Fruit fly (Drosophila melanogaster) whole organism, embryonic: ENCODE data around the gene Alp13.

Experiments
- Adf1 ChIP-seq: fragments of 200-800 bp; sonication (Bioruptor generic); IDR thresholded peaks from 2 replicates; pipeline ENCODE4 v1.3.6; 2022; ENCODE audit warnings: missing biosample characterization, missing genetic modification characterization
- Atf-2 ChIP-seq: fragments of 200-800 bp; sonication (Bioruptor generic); optimal IDR thresholded peaks from 2 replicates; lab custom pipeline; 2016; ENCODE audit warnings: missing biosample characterization, missing genetic modification characterization
- CG10565 ChIP-seq: fragments of 200-800 bp; sonication (Bioruptor generic); optimal IDR thresholded peaks from 3 replicates; lab custom pipeline; 2016; ENCODE audit warnings: missing biosample characterization, mild to moderate bottlenecking, missing genetic modification characterization
- CG11723 ChIP-seq: fragments of 200-800 bp; sonication (Bioruptor generic); optimal IDR thresholded peaks from 2 replicates; lab custom pipeline; 2017; ENCODE audit warnings: missing biosample characterization, mild to moderate bottlenecking, missing genetic modification characterization
- CG12769 ChIP-seq: fragments of 200-800 bp; sonication (Bioruptor generic); optimal IDR thresholded peaks from 2 replicates; lab custom pipeline; 2019; ENCODE audit warnings: missing biosample characterization, mild to moderate bottlenecking, missing genetic modification characterization, moderate library complexity
- CG1529 ChIP-seq: fragments of 200-800 bp; sonication (Bioruptor generic); optimal IDR thresholded peaks from 3 replicates; lab custom pipeline; 2018; ENCODE audit warnings: missing biosample characterization, missing genetic modification characterization
- CG15601 ChIP-seq: fragments of 200-800 bp; sonication (Bioruptor generic); optimal IDR thresholded peaks from 3 replicates; lab custom pipeline; 2019; ENCODE audit warnings: missing biosample characterization, mild to moderate bottlenecking, missing genetic modification characterization, moderate library complexity
- CG17385 ChIP-seq: fragments of 200-800 bp; sonication (Bioruptor generic); optimal IDR thresholded peaks from 3 replicates; lab custom pipeline; 2018; ENCODE audit warnings: missing biosample characterization, mild to moderate bottlenecking, missing genetic modification characterization
- CG2199 ChIP-seq: fragments of 200-800 bp; sonication (Bioruptor generic); IDR thresholded peaks from 3 replicates; pipeline ENCODE4 v1.3.6; 2022; ENCODE audit warnings: missing biosample characterization, missing genetic modification characterization
- CG2875 ChIP-seq: fragments of 200-800 bp; sonication (Bioruptor generic); optimal IDR thresholded peaks from 2 replicates; lab custom pipeline; 2017; ENCODE audit warnings: missing biosample characterization, mild to moderate bottlenecking, missing genetic modification characterization, missing genetic modification reagents
- CG31224 ChIP-seq: fragments of 200-800 bp; sonication (Bioruptor generic); IDR thresholded peaks from 2 replicates; pipeline ENCODE4 v1.3.6; 2022; ENCODE audit warnings: missing biosample characterization, missing genetic modification characterization
- CG3281 ChIP-seq: fragments of 200-800 bp; sonication (Bioruptor generic); optimal IDR thresholded peaks from 3 replicates; lab custom pipeline; 2017; ENCODE audit warnings: missing biosample characterization, mild to moderate bottlenecking, missing genetic modification characterization
- CG34422 ChIP-seq: fragments of 200-800 bp; sonication (Bioruptor generic); IDR thresholded peaks from 3 replicates; pipeline ENCODE4 v1.3.6; 2022; ENCODE audit warnings: missing biosample characterization, missing genetic modification characterization
- CG3838 ChIP-seq: fragments of 200-800 bp; sonication (Bioruptor generic); optimal IDR thresholded peaks from 3 replicates; lab custom pipeline; 2016; ENCODE audit warnings: missing biosample characterization, missing genetic modification characterization
- CG4617 ChIP-seq: fragments of 200-800 bp; sonication (Bioruptor generic); optimal IDR thresholded peaks from 3 replicates; lab custom pipeline; 2016; ENCODE audit warnings: missing biosample characterization, missing genetic modification characterization, borderline replicate concordance
- CG8924 ChIP-seq: fragments of 200-800 bp; optimal IDR thresholded peaks from 3 replicates; lab custom pipeline; 2019; ENCODE audit warnings: missing biosample characterization, mild to moderate bottlenecking, missing genetic modification characterization, moderate library complexity
- CG9797 ChIP-seq: fragments of 200-800 bp; sonication (Bioruptor generic); optimal IDR thresholded peaks from 3 replicates; lab custom pipeline; 2018; ENCODE audit warnings: missing biosample characterization, mild to moderate bottlenecking, missing genetic modification characterization
- D19B ChIP-seq: fragments of 200-800 bp; sonication (Bioruptor generic); optimal IDR thresholded peaks from 2 replicates; lab custom pipeline; 2017; ENCODE audit warnings: missing biosample characterization, mild to moderate bottlenecking, missing genetic modification characterization
- Dbx ChIP-seq: fragments of 200-800 bp; sonication (Bioruptor generic); IDR thresholded peaks from 3 replicates; pipeline ENCODE4 v1.3.6; 2022; ENCODE audit warnings: missing biosample characterization, missing genetic modification characterization
- Dek ChIP-seq: fragments of 200-800 bp; sonication (Bioruptor generic); optimal IDR thresholded peaks from 3 replicates; lab custom pipeline; 2019; ENCODE audit warnings: missing biosample characterization, mild to moderate bottlenecking, missing genetic modification characterization, moderate library complexity
- Dip2 ChIP-seq: fragments of 200-800 bp; sonication (Bioruptor generic); IDR thresholded peaks from 2 replicates; pipeline ENCODE4 v1.3.6; 2022; ENCODE audit warnings: missing biosample characterization, missing genetic modification characterization
- Dip3 ChIP-seq: fragments of 200-800 bp; sonication (Bioruptor generic); optimal IDR thresholded peaks from 3 replicates; lab custom pipeline; 2016; ENCODE audit warnings: missing biosample characterization, missing genetic modification characterization
- Doc2 ChIP-seq: fragments of 200-800 bp; sonication (Bioruptor generic); IDR thresholded peaks from 2 replicates; pipeline ENCODE4 v1.3.6; 2022; ENCODE audit warnings: missing biosample characterization, missing genetic modification characterization
- Doc3 ChIP-seq: fragments of 200-800 bp; sonication (Bioruptor generic); IDR thresholded peaks from 3 replicates; pipeline ENCODE4 v1.3.6; 2022; ENCODE audit warnings: missing biosample characterization, missing genetic modification characterization; ENCODE audit not compliant: partially characterized antibody
- Dp ChIP-seq: fragments of 200-800 bp; sonication (Bioruptor generic); optimal IDR thresholded peaks from 2 replicates; lab custom pipeline; 2018; ENCODE audit warnings: missing biosample characterization, mild to moderate bottlenecking, missing genetic modification characterization, moderate library complexity
- Dref ChIP-seq: fragments of 200-800 bp; sonication (Bioruptor generic); IDR thresholded peaks from 2 replicates; pipeline ENCODE4 v1.3.6; 2022; ENCODE audit warnings: missing biosample characterization, missing genetic modification characterization
- ERR ChIP-seq: fragments of 200-800 bp; sonication (Bioruptor generic); optimal IDR thresholded peaks from 2 replicates; lab custom pipeline; 2016; ENCODE audit warnings: missing biosample characterization, missing genetic modification characterization
- Fer3 ChIP-seq: fragments of 200-800 bp; sonication (Bioruptor generic); optimal IDR thresholded peaks from 2 replicates; lab custom pipeline; 2018; ENCODE audit warnings: missing biosample characterization, mild to moderate bottlenecking, missing genetic modification characterization, moderate library complexity
- Gsc ChIP-seq: fragments of 200-800 bp; sonication (Bioruptor generic); IDR thresholded peaks from 2 replicates; pipeline ENCODE4 v1.3.6; 2022; ENCODE audit warnings: missing biosample characterization, missing genetic modification characterization
- HLH54F ChIP-seq: fragments of 200-800 bp; sonication (Bioruptor generic); optimal IDR thresholded peaks from 3 replicates; lab custom pipeline; 2016; ENCODE audit warnings: missing biosample characterization, missing genetic modification characterization
- Hey ChIP-seq: fragments of 200-800 bp; sonication (Bioruptor generic); optimal IDR thresholded peaks from 3 replicates; lab custom pipeline; 2018; ENCODE audit warnings: missing biosample characterization, mild to moderate bottlenecking, missing genetic modification characterization
- Lim3 ChIP-seq: fragments of 200-800 bp; sonication (Bioruptor generic); IDR thresholded peaks from 2 replicates; pipeline ENCODE4 v1.3.6; 2022; ENCODE audit warnings: missing biosample characterization, missing genetic modification characterization
- Lpt ChIP-seq: fragments of >200 bp; optimal IDR thresholded peaks from 2 replicates; lab custom pipeline; 2018; ENCODE audit warnings: missing biosample characterization, missing genetic modification characterization
- Mad ChIP-seq: fragments of 200-800 bp; sonication (Bioruptor generic); optimal IDR thresholded peaks from 2 replicates; lab custom pipeline; 2016; ENCODE audit warnings: missing biosample characterization, missing genetic modification characterization
- Sin3A ChIP-seq: fragments of >200 bp; optimal IDR thresholded peaks from 2 replicates; lab custom pipeline; 2018
- Taf1 ChIP-seq: fragments of 200-800 bp; sonication (Bioruptor generic); IDR thresholded peaks from 2 replicates; pipeline ENCODE4 v1.3.6; 2022; ENCODE audit warnings: missing biosample characterization, missing genetic modification characterization
- Trl ChIP-seq, 3 experiments: fragments of >200 bp in 2 of 3; fragments of 200-800 bp in 1 of 3; sonication (Bioruptor generic) in 1 of 3; optimal IDR thresholded peaks; 2 replicates in 1 of 3; 3 replicates in 2 of 3; lab custom pipeline; 2016 to 2017; ENCODE audit warnings: missing biosample characterization in 1 of 3, missing genetic modification characterization in 1 of 3
- az2 ChIP-seq: fragments of 200-800 bp; sonication (Bioruptor generic); optimal IDR thresholded peaks from 3 replicates; lab custom pipeline; 2016; ENCODE audit warnings: missing biosample characterization, missing genetic modification characterization
- bbx ChIP-seq: fragments of 200-800 bp; sonication (Bioruptor generic); IDR thresholded peaks from 2 replicates; pipeline ENCODE4 v1.3.6; 2022; ENCODE audit warnings: missing biosample characterization, missing genetic modification characterization; ENCODE audit not compliant: partially characterized antibody
- br ChIP-seq: fragments of >200 bp; optimal IDR thresholded peaks from 2 replicates; lab custom pipeline; 2017
- chinmo ChIP-seq: fragments of 200-800 bp; sonication (Bioruptor generic); IDR thresholded peaks from 4 replicates; pipeline ENCODE4 v1.3.6; 2022; ENCODE audit warnings: missing biosample characterization, missing genetic modification characterization; ENCODE audit not compliant: partially characterized antibody
- crol ChIP-seq: fragments of 200-800 bp; sonication (Bioruptor generic); IDR thresholded peaks from 2 replicates; pipeline ENCODE4 v1.3.6; 2022; ENCODE audit warnings: missing biosample characterization, missing genetic modification characterization
- da ChIP-seq: fragments of 200-800 bp; sonication (Bioruptor generic); optimal IDR thresholded peaks from 2 replicates; lab custom pipeline; 2016; ENCODE audit warnings: missing biosample characterization, missing genetic modification characterization
- ftz-f1 ChIP-seq: fragments of 200-800 bp; sonication (Bioruptor generic); optimal IDR thresholded peaks from 2 replicates; lab custom pipeline; 2016; ENCODE audit warnings: missing biosample characterization, missing genetic modification characterization
- grau ChIP-seq: fragments of 200-800 bp; optimal IDR thresholded peaks from 3 replicates; lab custom pipeline; 2019; ENCODE audit warnings: missing biosample characterization, mild to moderate bottlenecking, missing genetic modification characterization, moderate library complexity
- hb ChIP-seq: fragments of 200-800 bp; sonication (Bioruptor generic); IDR thresholded peaks from 3 replicates; pipeline ENCODE4 v1.3.6; 2022; ENCODE audit warnings: missing biosample characterization, missing genetic modification characterization; ENCODE audit not compliant: partially characterized antibody
- nom ChIP-seq: fragments of 200-800 bp; sonication (Bioruptor generic); optimal IDR thresholded peaks from 2 replicates; lab custom pipeline; 2017; ENCODE audit warnings: missing biosample characterization, missing genetic modification characterization, mild to moderate bottlenecking, moderate library complexity, missing genetic modification reagents
- otp ChIP-seq: fragments of 200-800 bp; sonication (Bioruptor generic); IDR thresholded peaks from 3 replicates; pipeline ENCODE4, ENCODE4 v1.3.6; 2022; ENCODE audit warnings: missing biosample characterization, missing genetic modification characterization
- row ChIP-seq: fragments of 200-800 bp; sonication (Bioruptor generic); IDR thresholded peaks from 3 replicates; pipeline ENCODE4 v1.3.6; 2022; ENCODE audit warnings: missing biosample characterization, missing genetic modification characterization
- seq ChIP-seq: fragments of 200-800 bp; sonication (Bioruptor generic); IDR thresholded peaks from 2 replicates; pipeline ENCODE4 v1.3.6; 2022; ENCODE audit warnings: missing biosample characterization, missing genetic modification characterization
- shn ChIP-seq: fragments of 200-800 bp; sonication (Bioruptor generic); optimal IDR thresholded peaks from 3 replicates; lab custom pipeline; 2016; ENCODE audit warnings: missing biosample characterization, missing genetic modification characterization
- twi ChIP-seq: fragments of 200-800 bp; optimal IDR thresholded peaks from 2 replicates; lab custom pipeline; 2019; ENCODE audit warnings: missing biosample characterization, mild to moderate bottlenecking, missing genetic modification characterization, moderate library complexity

Gene Alp13

DNA sequence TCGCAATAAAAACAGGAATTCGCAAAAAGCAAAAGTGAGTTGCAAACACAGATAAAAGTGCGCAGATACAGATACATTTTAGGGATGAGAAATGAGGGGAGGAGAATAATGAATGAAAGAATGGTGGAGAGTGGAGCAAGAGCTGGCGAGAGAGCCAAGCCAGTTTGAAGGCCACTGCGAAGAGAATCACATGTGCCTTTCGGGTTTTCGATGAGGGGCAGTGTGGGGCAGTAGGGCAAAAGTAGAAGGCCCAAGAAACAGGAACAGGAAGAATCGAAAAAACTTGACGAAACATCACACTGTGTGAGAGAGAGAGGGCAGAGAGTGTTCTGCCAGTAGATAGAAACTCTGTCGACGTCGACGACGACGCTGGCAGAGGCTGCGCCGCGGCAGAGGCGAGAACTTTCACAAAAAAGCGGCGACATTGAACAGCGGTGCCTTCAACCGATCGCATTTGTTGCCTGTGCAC lies 9.0 kb upstream of the Alp13 start:
- TF ChIP-seq otp (GFP tag; lab: Robert Waterston, UW) (no peak), CG9797 (no peak), Taf1 (GFP tag; lab: Robert Waterston, UW) (no peak), CG31224 (GFP tag; lab: Robert Waterston, UW) (no peak), crol (GFP tag; lab: Robert Waterston, UW) (0 out of 2 replicates have a peak, but pooled peaks have one; percentile 28), CG3838 (no peak), row (GFP tag; lab: Robert Waterston, UW) (no peak), D19B (GFP tag; lab: Kevin White, UChicago) (no peak), Mad (no peak), CG10565 (GFP tag; lab: Kevin White, UChicago) (no peak), Sin3A (lab: Kevin White, UChicago) (no peak), az2 (GFP tag; lab: Kevin White, UChicago) (no peak), CG3281 (no peak), Dref (GFP tag; lab: Robert Waterston, UW) (no peak), CG12769 (tag; lab: Kevin White, UChicago) (no peak), Lpt (GFP tag; lab: Kevin White, UChicago) (no peak), Dek (no peak), CG2199 (GFP tag; lab: Robert Waterston, UW) (no peak), CG34422 (GFP tag; lab: Robert Waterston, UW) (no peak), Doc3 (no peak), chinmo (GFP tag; lab: Robert Waterston, UW) (0 out of 4 replicates have a peak, but pooled peaks have one; percentile 51), bbx (GFP tag; lab: Robert Waterston, UW) (no peak), hb (no peak), da (GFP tag; lab: Kevin White, UChicago) (no peak), twi (no peak), CG4617 (no peak), br (no peak), Dip3 (GFP tag; lab: Kevin White, UChicago) (no peak), Trl (optimal IDR thresholded peaks at IDR 0.05; lab: Kevin White, UChicago) (peak; percentile 46 to 68), Trl (GFP tag; optimal IDR thresholded peaks at IDR 0.05; lab: Kevin White, UChicago) (no peak), nom (GFP tag; lab: Kevin White, UChicago) (peak; percentile 29), ERR (no peak), CG17385 (GFP tag; lab: Kevin White, UChicago) (no peak), CG15601 (tag; lab: Kevin White, UChicago) (peak; percentile 72), Hey (tag; lab: Kevin White, UChicago) (no peak), CG8924 (tag; lab: Kevin White, UChicago) (no peak), seq (GFP tag; lab: Robert Waterston, UW) (no peak), Adf1 (peak; percentile 89), CG1529 (no peak), ftz-f1 (peak; percentile 68), Lim3 (GFP tag; lab: Robert Waterston, UW) (no peak), CG11723 (GFP tag; lab: Kevin White, UChicago) (no peak), Dbx (no peak), Dp (GFP tag; lab: Kevin White, UChicago) (no peak), Atf-2 (GFP tag; lab: Kevin White, UChicago) (no peak), HLH54F (GFP tag; lab: Kevin White, UChicago) (no peak), CG2875 (GFP tag; lab: Kevin White, UChicago) (no peak), grau (tag; lab: Kevin White, UChicago) (no peak), Dip2 (GFP tag; lab: Robert Waterston, UW) (no peak), Doc2 (GFP tag; lab: Robert Waterston, UW) (no peak), shn (GFP tag; lab: Kevin White, UChicago) (no peak), Fer3 (tag; lab: Kevin White, UChicago) (no peak), Gsc (GFP tag; lab: Robert Waterston, UW) (no peak)
